Fruit fly (Drosophila melanogaster) whole organism, embryonic: ENCODE results near the gene CG34281.

Experiments
- Abd-B ChIP-seq: fragments of 200-800 bp; sonication (Bioruptor generic); optimal IDR thresholded peaks from 2 replicates; lab custom pipeline; 2018; ENCODE audit warnings: missing biosample characterization, mild to moderate bottlenecking, missing genetic modification characterization, moderate library complexity
- CG10209 ChIP-seq: fragments of 200-800 bp; sonication (Bioruptor generic); optimal IDR thresholded peaks from 3 replicates; lab custom pipeline; 2017; ENCODE audit warnings: missing biosample characterization, mild to moderate bottlenecking, missing genetic modification characterization, missing genetic modification reagents
- CG10267 ChIP-seq: fragments of 200-800 bp; sonication (Bioruptor generic); optimal IDR thresholded peaks from 2 replicates; lab custom pipeline; 2018; ENCODE audit warnings: missing biosample characterization, mild to moderate bottlenecking, missing genetic modification characterization, moderate library complexity
- CG12942 ChIP-seq: fragments of 200-800 bp; sonication (Bioruptor generic); optimal IDR thresholded peaks from 3 replicates; lab custom pipeline; 2016; ENCODE audit warnings: missing biosample characterization, missing genetic modification characterization
- CG13624 ChIP-seq: fragments of 200-800 bp; sonication (Bioruptor generic); optimal IDR thresholded peaks from 2 replicates; lab custom pipeline; 2016; ENCODE audit warnings: missing biosample characterization, missing genetic modification characterization
- CG1602 ChIP-seq: fragments of 200-800 bp; sonication (Bioruptor generic); optimal IDR thresholded peaks from 3 replicates; lab custom pipeline; 2016; ENCODE audit warnings: missing biosample characterization, missing genetic modification characterization
- CG16813 ChIP-seq: fragments of 200-800 bp; sonication (Bioruptor generic); IDR thresholded peaks from 3 replicates; pipeline ENCODE4 v1.3.6; 2022; ENCODE audit warnings: missing biosample characterization, missing genetic modification characterization; ENCODE audit not compliant: partially characterized antibody
- CG17361 ChIP-seq: fragments of 200-800 bp; sonication (Bioruptor generic); IDR thresholded peaks from 3 replicates; pipeline ENCODE4 v1.3.6; 2022; ENCODE audit warnings: missing biosample characterization, missing genetic modification characterization
- CG17829 ChIP-seq: fragments of 200-800 bp; optimal IDR thresholded peaks from 2 replicates; lab custom pipeline; 2019; ENCODE audit warnings: missing biosample characterization, mild to moderate bottlenecking, missing genetic modification characterization, moderate library complexity
- CG18262 ChIP-seq: fragments of 200-800 bp; optimal IDR thresholded peaks from 3 replicates; lab custom pipeline; 2019; ENCODE audit warnings: missing biosample characterization, mild to moderate bottlenecking, missing genetic modification characterization, moderate library complexity
- CG18619 ChIP-seq: fragments of 200-800 bp; sonication (Bioruptor generic); optimal IDR thresholded peaks from 3 replicates; lab custom pipeline; 2017; ENCODE audit warnings: missing biosample characterization, mild to moderate bottlenecking, missing genetic modification characterization
- CG2129 ChIP-seq: fragments of 200-800 bp; sonication (Bioruptor generic); IDR thresholded peaks from 2 replicates; pipeline ENCODE4 v1.3.6; 2022; ENCODE audit warnings: missing biosample characterization, missing genetic modification characterization; ENCODE audit not compliant: partially characterized antibody
- CG3163 ChIP-seq: fragments of 200-800 bp; sonication (Bioruptor generic); optimal IDR thresholded peaks from 3 replicates; lab custom pipeline; 2016; ENCODE audit warnings: missing biosample characterization, missing genetic modification characterization
- CG6654 ChIP-seq: fragments of 200-800 bp; sonication (Bioruptor generic); optimal IDR thresholded peaks from 2 replicates; lab custom pipeline; 2017; ENCODE audit warnings: missing biosample characterization, mild to moderate bottlenecking, missing genetic modification characterization
- CG9727 ChIP-seq: fragments of 200-800 bp; sonication (Bioruptor generic); optimal IDR thresholded peaks from 3 replicates; lab custom pipeline; 2017; ENCODE audit warnings: missing biosample characterization, mild to moderate bottlenecking, missing genetic modification characterization
- D19A ChIP-seq: fragments of 200-800 bp; optimal IDR thresholded peaks from 3 replicates; lab custom pipeline; 2019; ENCODE audit warnings: missing biosample characterization, mild to moderate bottlenecking, missing genetic modification characterization, moderate library complexity
- Doc2 ChIP-seq: fragments of 200-800 bp; sonication (Bioruptor generic); IDR thresholded peaks from 2 replicates; pipeline ENCODE4 v1.3.6; 2022; ENCODE audit warnings: missing biosample characterization, missing genetic modification characterization
- Dref ChIP-seq: fragments of 200-800 bp; sonication (Bioruptor generic); IDR thresholded peaks from 2 replicates; pipeline ENCODE4 v1.3.6; 2022; ENCODE audit warnings: missing biosample characterization, missing genetic modification characterization
- Fer2 ChIP-seq: fragments of 200-800 bp; sonication (Bioruptor generic); optimal IDR thresholded peaks from 2 replicates; lab custom pipeline; 2018; ENCODE audit warnings: missing biosample characterization, mild to moderate bottlenecking, missing genetic modification characterization, moderate library complexity
- Fer3 ChIP-seq: fragments of 200-800 bp; sonication (Bioruptor generic); optimal IDR thresholded peaks from 2 replicates; lab custom pipeline; 2018; ENCODE audit warnings: missing biosample characterization, mild to moderate bottlenecking, missing genetic modification characterization, moderate library complexity
- Hmx ChIP-seq: fragments of 200-800 bp; sonication (Bioruptor generic); optimal IDR thresholded peaks from 2 replicates; lab custom pipeline; 2016; ENCODE audit warnings: missing biosample characterization, missing genetic modification characterization
- MBD-R2 ChIP-seq: fragments of 200-800 bp; sonication (Bioruptor generic); IDR thresholded peaks from 2 replicates; pipeline ENCODE4 v1.3.6; 2022; ENCODE audit warnings: missing biosample characterization, missing genetic modification characterization
- Max ChIP-seq: fragments of 200-800 bp; sonication (Bioruptor generic); optimal IDR thresholded peaks from 2 replicates; lab custom pipeline; 2016; ENCODE audit warnings: missing biosample characterization, mild to moderate bottlenecking, missing genetic modification characterization
- Med ChIP-seq: fragments of 200-800 bp; sonication (Bioruptor generic); peaks from one replicate; lab custom pipeline; 2016; ENCODE audit warnings: missing biosample characterization, missing genetic modification characterization, mild to moderate bottlenecking, inconsistent platforms, moderate library complexity
- Ssrp ChIP-seq: fragments of 200-800 bp; sonication (Bioruptor generic); optimal IDR thresholded peaks from 2 replicates; lab custom pipeline; 2018; ENCODE audit warnings: missing biosample characterization, mild to moderate bottlenecking, missing genetic modification characterization, moderate library complexity
- Trl ChIP-seq, 3 experiments: fragments of >200 bp in 2 of 3; fragments of 200-800 bp in 1 of 3; sonication (Bioruptor generic) in 1 of 3; optimal IDR thresholded peaks; 2 replicates in 1 of 3; 3 replicates in 2 of 3; lab custom pipeline; 2016 to 2017; ENCODE audit warnings: missing biosample characterization in 1 of 3, missing genetic modification characterization in 1 of 3
- YL-1 ChIP-seq: fragments of 200-800 bp; sonication (Bioruptor generic); optimal IDR thresholded peaks from 3 replicates; lab custom pipeline; 2017; ENCODE audit warnings: missing biosample characterization, mild to moderate bottlenecking, missing genetic modification characterization
- abd-A ChIP-seq: fragments of 200-800 bp; sonication (Bioruptor generic); optimal IDR thresholded peaks from 3 replicates; lab custom pipeline; 2019; ENCODE audit warnings: missing biosample characterization, mild to moderate bottlenecking, missing genetic modification characterization, moderate library complexity
- ac ChIP-seq: fragments of 200-800 bp; sonication (Bioruptor generic); optimal IDR thresholded peaks from 3 replicates; lab custom pipeline; 2017; ENCODE audit warnings: missing biosample characterization, mild to moderate bottlenecking, missing genetic modification characterization
- ap ChIP-seq: fragments of 200-800 bp; sonication (Bioruptor generic); IDR thresholded peaks from 2 replicates; pipeline ENCODE4 v1.3.6; 2022; ENCODE audit warnings: missing biosample characterization, missing genetic modification characterization
- chif ChIP-seq, 2 experiments: fragments of 200-800 bp; sonication (Bioruptor generic); optimal IDR thresholded peaks; 3 replicates each; lab custom pipeline; 2016; ENCODE audit warnings: missing biosample characterization in 2 of 2, missing genetic modification characterization in 2 of 2
- esg ChIP-seq: fragments of 200-800 bp; sonication (Bioruptor generic); conservative IDR thresholded peaks from 2 replicates; pipeline ENCODE4 v1.3.6; 2022; ENCODE audit warnings: missing biosample characterization, missing genetic modification characterization
- eyg ChIP-seq: fragments of 200-800 bp; sonication (Bioruptor generic); optimal IDR thresholded peaks from 3 replicates; lab custom pipeline; 2016; ENCODE audit warnings: missing biosample characterization, missing genetic modification characterization
- fd96Cb ChIP-seq: fragments of 200-800 bp; sonication (Bioruptor generic); optimal IDR thresholded peaks from 2 replicates; lab custom pipeline; 2018; ENCODE audit warnings: missing biosample characterization, mild to moderate bottlenecking, missing genetic modification characterization, moderate library complexity
- fu2 ChIP-seq: fragments of 200-800 bp; sonication (Bioruptor generic); optimal IDR thresholded peaks from 2 replicates; lab custom pipeline; 2016; ENCODE audit warnings: missing biosample characterization, missing genetic modification characterization
- ind ChIP-seq: fragments of 200-800 bp; sonication (Bioruptor generic); optimal IDR thresholded peaks from 3 replicates; lab custom pipeline; 2016; ENCODE audit warnings: missing biosample characterization, missing genetic modification characterization
- prd ChIP-seq, 3 experiments: fragments of >200 bp in 2 of 3; fragments of 200-800 bp in 1 of 3; sonication (Bioruptor generic) in 1 of 3; optimal IDR thresholded peaks in 2 of 3; IDR thresholded peaks in 1 of 3; 2 replicates in 2 of 3; 3 replicates in 1 of 3; pipeline versions ENCODE4 v1.3.6 to Lab custom; 2017 to 2022; ENCODE audit warnings: missing biosample characterization in 1 of 3, missing genetic modification characterization in 1 of 3
- row ChIP-seq: fragments of 200-800 bp; sonication (Bioruptor generic); IDR thresholded peaks from 3 replicates; pipeline ENCODE4 v1.3.6; 2022; ENCODE audit warnings: missing biosample characterization, missing genetic modification characterization
- run ChIP-seq: fragments of 200-800 bp; sonication (Bioruptor generic); optimal IDR thresholded peaks from 3 replicates; lab custom pipeline; 2018; ENCODE audit warnings: missing biosample characterization, mild to moderate bottlenecking, missing genetic modification characterization
- salm ChIP-seq: fragments of 200-800 bp; sonication (Bioruptor generic); optimal IDR thresholded peaks from 2 replicates; lab custom pipeline; 2018; ENCODE audit warnings: missing biosample characterization, mild to moderate bottlenecking, missing genetic modification characterization
- sd ChIP-seq: fragments of 200-800 bp; sonication (Bioruptor generic); optimal IDR thresholded peaks from 3 replicates; lab custom pipeline; 2018; ENCODE audit warnings: missing biosample characterization, mild to moderate bottlenecking, missing genetic modification characterization, moderate library complexity
- sens-2 ChIP-seq: fragments of 200-800 bp; sonication (Bioruptor generic); IDR thresholded peaks from 2 replicates; pipeline ENCODE4 v1.3.6; 2022; ENCODE audit warnings: missing biosample characterization, missing genetic modification characterization
- sna ChIP-seq: fragments of 200-800 bp; sonication (Bioruptor generic); IDR thresholded peaks from 2 replicates; pipeline ENCODE4 v1.3.6; 2022; ENCODE audit warnings: missing biosample characterization, missing genetic modification characterization; ENCODE audit not compliant: partially characterized antibody
- sug ChIP-seq: fragments of 200-800 bp; optimal IDR thresholded peaks from 2 replicates; lab custom pipeline; 2019; ENCODE audit warnings: missing biosample characterization, mild to moderate bottlenecking, missing genetic modification characterization, moderate library complexity
- tna ChIP-seq: fragments of 200-800 bp; sonication (Bioruptor generic); IDR thresholded peaks from 2 replicates; pipeline ENCODE4 v1.3.6; 2022; ENCODE audit warnings: missing biosample characterization, missing genetic modification characterization; ENCODE audit not compliant: partially characterized antibody
- tup ChIP-seq: fragments of 200-800 bp; sonication (Bioruptor generic); optimal IDR thresholded peaks from 2 replicates; lab custom pipeline; 2016; ENCODE audit warnings: missing biosample characterization, mild to moderate bottlenecking, missing genetic modification characterization, moderate library complexity
- vfl ChIP-seq: fragments of 200-800 bp; sonication (Bioruptor generic); optimal IDR thresholded peaks from 2 replicates; lab custom pipeline; 2016; ENCODE audit warnings: missing biosample characterization, missing genetic modification characterization
- z ChIP-seq: fragments of 200-800 bp; sonication (Bioruptor generic); IDR thresholded peaks from 3 replicates; pipeline ENCODE4 v1.3.6; 2022; ENCODE audit warnings: missing biosample characterization, missing genetic modification characterization

Gene CG34281

DNA sequence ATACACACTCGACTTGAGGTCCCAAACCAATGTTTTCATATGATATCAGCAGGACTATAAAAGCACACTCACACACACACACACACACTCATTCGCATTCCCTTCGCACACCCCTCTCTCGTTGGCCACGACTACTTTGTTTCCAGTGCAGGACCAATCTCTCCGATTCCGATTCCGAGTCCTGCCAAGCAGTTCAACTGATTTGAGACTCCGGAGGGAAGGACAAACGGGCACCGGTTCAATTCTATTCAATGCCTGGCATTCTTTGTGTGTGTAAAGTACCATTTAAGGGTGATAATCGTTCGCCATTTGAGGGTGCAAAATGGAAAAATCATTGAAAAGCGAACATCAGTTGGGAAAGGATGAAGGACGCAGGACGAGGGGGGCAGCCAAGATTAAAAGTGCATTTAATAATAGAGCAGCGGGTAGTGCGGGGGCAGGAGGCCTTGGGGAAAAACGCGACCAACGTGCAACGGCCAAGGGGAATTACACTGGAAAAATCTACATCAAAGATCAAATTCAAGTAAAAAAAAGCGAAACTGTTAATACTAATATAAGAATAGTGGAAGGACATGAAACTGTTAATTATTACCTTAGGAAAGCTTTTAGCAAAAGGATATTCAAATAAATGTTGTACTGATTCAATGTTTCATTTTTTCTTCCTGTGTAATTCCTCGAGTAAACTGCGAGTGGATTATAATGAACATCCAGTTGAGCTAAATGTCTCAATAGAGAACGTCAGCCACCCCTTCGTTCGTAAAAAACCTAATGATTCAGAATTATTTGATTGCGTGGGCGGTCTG, 28.8 kb upstream of the CG34281 start (continued):
- TF ChIP-seq eyg (GFP tag; lab: Kevin White, UChicago) (no peak), CG6654 (GFP tag; lab: Kevin White, UChicago) (no peak), MBD-R2 (GFP tag; lab: Robert Waterston, UW) (no peak), Max (GFP tag; lab: Kevin White, UChicago) (no peak), tup (no peak), CG10209 (GFP tag; lab: Kevin White, UChicago) (peak; percentile 37), chif (GFP tag; optimal IDR thresholded peaks at IDR 0.05; lab: Kevin White, UChicago) (peak in 1 of 2 experiments; percentile 62), sna (no peak), YL-1 (no peak), Doc2 (GFP tag; lab: Robert Waterston, UW) (no peak), prd (optimal IDR thresholded peaks at IDR 0.05; lab: Kevin White, UChicago) (no peak), prd (GFP tag; IDR thresholded peaks at IDR 0.05; lab: Robert Waterston, UW) (peak; percentile 66; the same call in 2 of the 3 replicates), Hmx (no peak), run (tag; lab: Kevin White, UChicago) (no peak), esg (GFP tag; lab: Robert Waterston, UW) (0 out of 2 replicates have a peak, but pooled peaks have one; percentile 23), CG9727 (GFP tag; lab: Kevin White, UChicago) (peak; percentile 58), Trl (optimal IDR thresholded peaks at IDR 0.05; lab: Kevin White, UChicago) (no peak), Trl (GFP tag; optimal IDR thresholded peaks at IDR 0.05; lab: Kevin White, UChicago) (peak; percentile 4), CG18619 (GFP tag; lab: Kevin White, UChicago) (no peak), CG17829 (tag; lab: Kevin White, UChicago) (peak; percentile 68), tna (GFP tag; lab: Robert Waterston, UW) (no peak), ap (GFP tag; lab: Robert Waterston, UW) (peak; percentile 30; the same call in 1 of the 2 replicates), Fer3 (peak; percentile 15), Med (GFP tag; lab: Kevin White, UChicago) (no peak), fu2 (GFP tag; lab: Kevin White, UChicago) (no peak), D19A (tag; lab: Kevin White, UChicago) (peak; percentile 59), CG10267 (tag; lab: Kevin White, UChicago) (peak; percentile 58), CG12942 (peak; percentile 28), ac (GFP tag; lab: Kevin White, UChicago) (no peak), sens-2 (no peak), sug (tag; lab: Kevin White, UChicago) (no peak), Fer2 (no peak), sd (tag; lab: Kevin White, UChicago) (peak; percentile 18), salm (tag; lab: Kevin White, UChicago) (peak; percentile 10), ind (peak; percentile 7), Dref (no peak), row (GFP tag; lab: Robert Waterston, UW) (peak; percentile 70), vfl (no peak), CG2129 (no peak), abd-A (tag; lab: Kevin White, UChicago) (no peak), CG13624 (GFP tag; lab: Kevin White, UChicago) (no peak), Ssrp (peak; percentile 61), z (no peak), Abd-B (GFP tag; lab: Kevin White, UChicago) (no peak), fd96Cb (tag; lab: Kevin White, UChicago) (peak; percentile 68), CG3163 (GFP tag; lab: Kevin White, UChicago) (no peak), CG17361 (peak; percentile 69), CG16813 (no peak), CG1602 (GFP tag; lab: Kevin White, UChicago) (peak; percentile 13), CG18262 (tag; lab: Kevin White, UChicago) (peak; percentile 72)
